Worm (Caenorhabditis elegans): Measurements from ENCODE around the gene H32C10.1.

H32C10.1 gene

DNA sequence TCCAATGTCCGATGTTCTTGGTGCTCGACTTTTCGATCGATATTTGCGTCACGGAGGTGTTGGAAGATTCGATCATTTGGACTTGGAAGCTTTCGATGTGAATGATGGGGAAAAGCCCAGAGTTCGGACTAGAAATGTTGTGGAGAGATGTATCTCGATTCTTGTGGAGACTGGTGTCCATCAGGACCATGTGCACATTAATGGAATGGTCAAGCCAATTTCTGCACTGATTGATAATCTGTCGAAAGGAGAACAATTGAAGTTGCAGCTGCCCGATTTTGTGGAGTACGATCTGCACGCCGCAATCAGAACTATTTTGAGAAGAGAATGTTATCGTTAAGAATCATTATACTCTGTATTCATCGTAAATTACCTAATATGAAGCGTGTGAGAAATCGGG, 3.0 kb downstream of the H32C10.1 start (continued):
- no peak for TF ChIP-seq lin-26 (GFP tag; IDR thresholded peaks at IDR 0.05)
- TF ChIP-seq efl-1 (GFP tag; optimal IDR thresholded peaks at IDR 0.05): no peak
- TF ChIP-seq Y79H2A.3 (GFP tag; conservative IDR thresholded peaks at IDR 0.05): no peak
- TF ChIP-seq lin-54 (GFP tag; optimal IDR thresholded peaks at IDR 0.05): no peak
- TF ChIP-seq gei-17 (GFP tag; optimal IDR thresholded peaks at IDR 0.05): no peak
- no peak for TF ChIP-seq dpl-1 (GFP tag; optimal IDR thresholded peaks at IDR 0.05)
- no peak for TF ChIP-seq pha-4 (tag; optimal IDR thresholded peaks at IDR 0.05)
- TF ChIP-seq sea-2 (GFP tag; IDR thresholded peaks at IDR 0.05): no peak
- TF ChIP-seq attf-5 (GFP tag; optimal IDR thresholded peaks at IDR 0.05): no peak
- TF ChIP-seq Y53F4B.3 (GFP tag; IDR thresholded peaks at IDR 0.05): no peak
- TF ChIP-seq ekl-4 (GFP tag; IDR thresholded peaks at IDR 0.05): no peak
- no peak for TF ChIP-seq him-1 (tag; optimal IDR thresholded peaks at IDR 0.05)
- no peak for TF ChIP-seq hsf-1 (GFP tag; IDR thresholded peaks at IDR 0.05)
- TF ChIP-seq madf-8 (GFP tag; conservative IDR thresholded peaks at IDR 0.05): no peak
- TF ChIP-seq ztf-22 (GFP tag; optimal IDR thresholded peaks at IDR 0.05): no peak
- TF ChIP-seq D2030.7 (GFP tag; IDR thresholded peaks at IDR 0.05): no peak
- TF ChIP-seq B0035.1 (tag; optimal IDR thresholded peaks at IDR 0.05): no peak
- no peak for TF ChIP-seq rcor-1 (GFP tag; IDR thresholded peaks at IDR 0.05)
- TF ChIP-seq cebp-1 (GFP tag; IDR thresholded peaks at IDR 0.05): no peak
- no peak for TF ChIP-seq cebp-1 (tag; optimal IDR thresholded peaks at IDR 0.05)
- peak; percentile 42 for TF ChIP-seq repo-1 (tag; optimal IDR thresholded peaks at IDR 0.05)
- TF ChIP-seq T26A5.8 (tag; optimal IDR thresholded peaks at IDR 0.05): no peak
- TF ChIP-seq Y53G8AR.9 (GFP tag; conservative IDR thresholded peaks at IDR 0.05): 0 out of 2 replicates have a peak, but pooled peaks have one; percentile 49
- no peak for TF ChIP-seq ztf-28 (GFP tag; IDR thresholded peaks at IDR 0.05)
- no peak for TF ChIP-seq nfya-2 (GFP tag; IDR thresholded peaks at IDR 0.05)
- TF ChIP-seq rpc-1 (optimal IDR thresholded peaks at IDR 0.05): no peak
- no peak for TF ChIP-seq rpc-1 (tag; optimal IDR thresholded peaks at IDR 0.05)
- TF ChIP-seq nhr-27 (tag; optimal IDR thresholded peaks at IDR 0.05): no peak
- no peak for TF ChIP-seq hlh-12 (tag; optimal IDR thresholded peaks at IDR 0.05)
- TF ChIP-seq nhr-120 (GFP tag; IDR thresholded peaks at IDR 0.05): no peak
- TF ChIP-seq F57A8.1 (GFP tag; optimal IDR thresholded peaks at IDR 0.05): no peak
- TF ChIP-seq unc-62 (GFP tag; optimal IDR thresholded peaks at IDR 0.05): no peak

DNA sequence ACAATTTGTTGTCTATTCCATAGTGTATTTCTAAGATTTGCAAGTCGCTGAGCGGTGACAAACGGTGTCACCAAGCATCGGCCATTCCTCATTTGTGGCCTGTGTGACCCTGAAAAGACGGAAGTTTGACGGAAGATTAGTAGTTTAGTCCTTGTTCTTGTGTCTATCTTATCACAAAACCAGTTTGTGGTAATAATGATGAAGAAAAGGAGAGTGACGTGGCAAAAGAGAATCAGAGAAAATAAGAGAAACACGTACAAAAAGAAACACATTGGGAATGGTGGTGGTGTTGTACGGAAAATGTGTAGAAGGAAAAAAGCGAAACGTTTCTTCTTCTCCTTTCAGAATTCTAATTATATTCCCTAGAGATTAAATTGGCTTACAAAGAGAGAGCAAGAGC, 5.0 kb downstream of the H32C10.1 start, which contains the start of gene mcu-1:
Gene mcu-1, minus strand, starts transcription at position 109 of the 400 bp plus-strand sequence.
- TF ChIP-seq ztf-3 (GFP tag; optimal IDR thresholded peaks at IDR 0.05) (no peak), let-607 (tag; optimal IDR thresholded peaks at IDR 0.05) (peak in 1 of 2 experiments; percentile 27), lin-40 (tag; optimal IDR thresholded peaks at IDR 0.05) (peak; percentile 12), nhr-80 (tag; optimal IDR thresholded peaks at IDR 0.05) (peak; percentile 9)

DNA sequence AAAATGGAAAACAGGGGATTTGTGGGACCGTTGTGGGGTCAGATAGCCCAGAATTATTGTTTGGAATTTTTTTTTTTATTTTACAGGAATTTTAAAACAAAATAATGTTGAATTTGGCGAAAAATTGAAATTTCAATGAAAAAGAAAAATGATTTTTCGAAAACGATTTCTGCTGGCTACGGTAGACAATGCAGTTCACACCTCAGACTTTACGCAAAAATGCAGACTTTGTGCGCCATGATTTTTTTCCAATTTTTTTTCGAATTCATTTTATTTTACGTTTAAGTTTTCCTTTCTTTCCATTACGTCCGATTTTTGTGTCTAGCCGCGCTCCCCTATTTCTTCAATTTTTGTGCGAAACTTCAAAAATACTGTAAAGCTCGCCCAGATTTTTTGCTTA, 5.8 kb downstream of the H32C10.1 start:
- TF ChIP-seq T26A5.8 (tag; optimal IDR thresholded peaks at IDR 0.05): no peak
- TF ChIP-seq snpc-4 (GFP tag; optimal IDR thresholded peaks at IDR 0.05): peak; percentile 18
- peak in 3 of 4 experiments; percentile 34 to 83 (median 78) for TF ChIP-seq snpc-4 (tag; optimal IDR thresholded peaks at IDR 0.05)
- 0 out of 2 replicates have a peak, but pooled peaks have one; percentile 15 for TF ChIP-seq F33H1.4 (GFP tag; IDR thresholded peaks at IDR 0.05)
- TF ChIP-seq lin-26 (GFP tag; IDR thresholded peaks at IDR 0.05): no peak
- no peak for TF ChIP-seq Y67H2A.10 (GFP tag; conservative IDR thresholded peaks at IDR 0.05)
- TF ChIP-seq unc-130 (GFP tag; optimal IDR thresholded peaks at IDR 0.05): no peak
- TF ChIP-seq lsl-1 (GFP tag; optimal IDR thresholded peaks at IDR 0.05): peak; percentile 79
- TF ChIP-seq madf-6 (GFP tag; IDR thresholded peaks at IDR 0.05): no peak
- no peak for TF ChIP-seq F55B11.4 (tag; optimal IDR thresholded peaks at IDR 0.05; ENCODE audit: borderline replicate concordance, insufficient read depth)
- no peak for TF ChIP-seq ama-1 (optimal IDR thresholded peaks at IDR 0.05)
- no peak for TF ChIP-seq ama-1 (GFP tag; optimal IDR thresholded peaks at IDR 0.05)
- no peak for TF ChIP-seq egrh-3 (GFP tag; IDR thresholded peaks at IDR 0.05)

Data from whole organism, young adult.